Fruit fly (Drosophila melanogaster) whole organism, embryonic: ENCODE data around the gene Pld3.

Source experiments
- ATbp ChIP-seq: fragments of 200-800 bp; sonication (Bioruptor generic); optimal IDR thresholded peaks from 2 replicates; lab custom pipeline; 2017; ENCODE audit warnings: missing biosample characterization, mild to moderate bottlenecking, missing genetic modification characterization, missing genetic modification reagents
- B-H2 ChIP-seq: fragments of 200-800 bp; sonication (Bioruptor generic); optimal IDR thresholded peaks from 2 replicates; lab custom pipeline; 2018; ENCODE audit warnings: missing biosample characterization, mild to moderate bottlenecking, missing genetic modification characterization
- BEAF-32 ChIP-seq: fragments of 200-800 bp; sonication (Bioruptor generic); optimal IDR thresholded peaks from 3 replicates; lab custom pipeline; 2017; ENCODE audit warnings: missing biosample characterization, missing genetic modification characterization, mild to moderate bottlenecking, moderate library complexity, missing genetic modification reagents
- Bdp1 ChIP-seq: fragments of 200-800 bp; sonication (Bioruptor generic); optimal IDR thresholded peaks from 3 replicates; lab custom pipeline; 2016; ENCODE audit warnings: missing biosample characterization, missing genetic modification characterization
- CG10543 ChIP-seq: fragments of 200-800 bp; sonication (Bioruptor generic); optimal IDR thresholded peaks from 3 replicates; lab custom pipeline; 2017; ENCODE audit warnings: missing biosample characterization, mild to moderate bottlenecking, missing genetic modification characterization, moderate library complexity
- CG12219 ChIP-seq: fragments of 200-800 bp; sonication (Bioruptor generic); optimal IDR thresholded peaks from 3 replicates; lab custom pipeline; 2018; ENCODE audit warnings: missing biosample characterization, mild to moderate bottlenecking, missing genetic modification characterization
- CG12391 ChIP-seq: fragments of 200-800 bp; sonication (Bioruptor generic); optimal IDR thresholded peaks from 3 replicates; lab custom pipeline; 2018; ENCODE audit warnings: missing biosample characterization, mild to moderate bottlenecking, missing genetic modification characterization, moderate library complexity
- CG13424 ChIP-seq: fragments of 200-800 bp; sonication (Bioruptor generic); optimal IDR thresholded peaks from 2 replicates; lab custom pipeline; 2019; ENCODE audit warnings: missing biosample characterization, mild to moderate bottlenecking, missing genetic modification characterization, moderate library complexity
- CG15514 ChIP-seq: fragments of 200-800 bp; sonication (Bioruptor generic); optimal IDR thresholded peaks from 3 replicates; lab custom pipeline; 2017; ENCODE audit warnings: missing biosample characterization, missing genetic modification characterization, mild to moderate bottlenecking, moderate library complexity, missing genetic modification reagents
- CG16863 ChIP-seq: fragments of 200-800 bp; sonication (Bioruptor generic); optimal IDR thresholded peaks from 3 replicates; lab custom pipeline; 2016; ENCODE audit warnings: missing biosample characterization, missing genetic modification characterization
- CG17568 ChIP-seq: fragments of 200-800 bp; sonication (Bioruptor generic); optimal IDR thresholded peaks from 2 replicates; lab custom pipeline; 2018; ENCODE audit warnings: missing biosample characterization, mild to moderate bottlenecking, missing genetic modification characterization, moderate library complexity
- CG3163 ChIP-seq: fragments of 200-800 bp; sonication (Bioruptor generic); optimal IDR thresholded peaks from 3 replicates; lab custom pipeline; 2016; ENCODE audit warnings: missing biosample characterization, missing genetic modification characterization
- CG4328 ChIP-seq: fragments of 200-800 bp; sonication (Bioruptor generic); optimal IDR thresholded peaks from 3 replicates; lab custom pipeline; 2017; ENCODE audit warnings: missing biosample characterization, missing genetic modification reagents, missing genetic modification characterization
- CG4424 ChIP-seq: fragments of 200-800 bp; sonication (Bioruptor generic); optimal IDR thresholded peaks from 3 replicates; lab custom pipeline; 2016; ENCODE audit warnings: missing biosample characterization, missing genetic modification characterization
- CG9437 ChIP-seq: fragments of 200-800 bp; sonication (Bioruptor generic); optimal IDR thresholded peaks from 2 replicates; lab custom pipeline; 2018; ENCODE audit warnings: missing biosample characterization, mild to moderate bottlenecking, missing genetic modification characterization
- D ChIP-seq, 2 experiments: fragments of 200-800 bp in 1 of 2; fragments of >200 bp in 1 of 2; sonication (Bioruptor generic) in 1 of 2; optimal IDR thresholded peaks; 2 replicates in 1 of 2; 3 replicates in 1 of 2; lab custom pipeline; 2017; ENCODE audit warnings: mild to moderate bottlenecking in 1 of 2, missing biosample characterization in 1 of 2, missing genetic modification characterization in 1 of 2, missing genetic modification reagents in 1 of 2
- Dad ChIP-seq: fragments of 200-800 bp; sonication (Bioruptor generic); optimal IDR thresholded peaks from 3 replicates; lab custom pipeline; 2016; ENCODE audit warnings: missing biosample characterization, missing genetic modification characterization
- Dbx ChIP-seq: fragments of 200-800 bp; sonication (Bioruptor generic); IDR thresholded peaks from 3 replicates; pipeline ENCODE4 v1.3.6; 2022; ENCODE audit warnings: missing biosample characterization, missing genetic modification characterization
- Dref ChIP-seq: fragments of 200-800 bp; sonication (Bioruptor generic); IDR thresholded peaks from 2 replicates; pipeline ENCODE4 v1.3.6; 2022; ENCODE audit warnings: missing biosample characterization, missing genetic modification characterization
- Fer1 ChIP-seq: fragments of 200-800 bp; sonication (Bioruptor generic); optimal IDR thresholded peaks from 2 replicates; lab custom pipeline; 2017; ENCODE audit warnings: missing biosample characterization, mild to moderate bottlenecking, missing genetic modification characterization
- HLH3B ChIP-seq: fragments of 200-800 bp; sonication (Bioruptor generic); IDR thresholded peaks from 2 replicates; pipeline ENCODE4 v1.3.6; 2022; ENCODE audit warnings: missing biosample characterization, missing genetic modification characterization
- HLHmδ ChIP-seq: fragments of 200-800 bp; sonication (Bioruptor generic); optimal IDR thresholded peaks from 2 replicates; lab custom pipeline; 2018; ENCODE audit warnings: missing biosample characterization, mild to moderate bottlenecking, missing genetic modification characterization, moderate library complexity
- Hmr ChIP-seq: fragments of 200-800 bp; sonication (Bioruptor generic); optimal IDR thresholded peaks from 3 replicates; lab custom pipeline; 2017; ENCODE audit warnings: mild to moderate bottlenecking, missing biosample characterization, missing genetic modification reagents, missing genetic modification characterization
- Hr39 ChIP-seq: fragments of >200 bp; optimal IDR thresholded peaks from 2 replicates; lab custom pipeline; 2017
- NfI ChIP-seq: fragments of 200-800 bp; sonication (Bioruptor generic); optimal IDR thresholded peaks from 3 replicates; lab custom pipeline; 2018; ENCODE audit warnings: missing biosample characterization, mild to moderate bottlenecking, missing genetic modification characterization, moderate library complexity
- Oli ChIP-seq: fragments of 200-800 bp; sonication (Bioruptor generic); optimal IDR thresholded peaks from 2 replicates; lab custom pipeline; 2018; ENCODE audit warnings: missing biosample characterization, mild to moderate bottlenecking, missing genetic modification characterization, moderate library complexity
- Rfx ChIP-seq: fragments of 200-800 bp; sonication (Bioruptor generic); IDR thresholded peaks from 2 replicates; pipeline ENCODE4 v1.3.6; 2022; ENCODE audit warnings: missing biosample characterization, missing genetic modification characterization
- Usf ChIP-seq: fragments of 200-800 bp; sonication (Bioruptor generic); optimal IDR thresholded peaks from 2 replicates; lab custom pipeline; 2017; ENCODE audit warnings: missing genotype, missing biosample characterization, missing genetic modification characterization
- Vsx1 ChIP-seq: fragments of 200-800 bp; sonication (Bioruptor generic); optimal IDR thresholded peaks from 2 replicates; lab custom pipeline; 2017; ENCODE audit warnings: missing biosample characterization, mild to moderate bottlenecking, missing genetic modification characterization, missing genetic modification reagents
- ab ChIP-seq: fragments of 200-800 bp; sonication (Bioruptor generic); optimal IDR thresholded peaks from 2 replicates; lab custom pipeline; 2016; ENCODE audit warnings: missing biosample characterization, missing genetic modification characterization
- al ChIP-seq: fragments of 200-800 bp; sonication (Bioruptor generic); IDR thresholded peaks from 2 replicates; pipeline ENCODE4 v1.3.6; 2022; ENCODE audit warnings: missing biosample characterization, missing genetic modification characterization
- amos ChIP-seq: fragments of 200-800 bp; sonication (Bioruptor generic); IDR thresholded peaks from 2 replicates; pipeline ENCODE4 v1.3.6; 2022; ENCODE audit warnings: missing biosample characterization, missing genetic modification characterization; ENCODE audit not compliant: partially characterized antibody
- bbx ChIP-seq: fragments of 200-800 bp; sonication (Bioruptor generic); IDR thresholded peaks from 2 replicates; pipeline ENCODE4 v1.3.6; 2022; ENCODE audit warnings: missing biosample characterization, missing genetic modification characterization; ENCODE audit not compliant: partially characterized antibody
- cg ChIP-seq: fragments of 200-800 bp; sonication (Bioruptor generic); optimal IDR thresholded peaks from 3 replicates; lab custom pipeline; 2019; ENCODE audit warnings: missing biosample characterization, mild to moderate bottlenecking, missing genetic modification characterization, moderate library complexity
- chinmo ChIP-seq: fragments of 200-800 bp; sonication (Bioruptor generic); IDR thresholded peaks from 4 replicates; pipeline ENCODE4 v1.3.6; 2022; ENCODE audit warnings: missing biosample characterization, missing genetic modification characterization; ENCODE audit not compliant: partially characterized antibody
- dan ChIP-seq: fragments of 200-800 bp; sonication (Bioruptor generic); IDR thresholded peaks from 2 replicates; pipeline ENCODE4 v1.3.6; 2022; ENCODE audit warnings: missing biosample characterization, missing genetic modification characterization
- dm ChIP-seq: fragments of 200-800 bp; sonication (Bioruptor generic); optimal IDR thresholded peaks from 3 replicates; lab custom pipeline; 2016; ENCODE audit warnings: missing biosample characterization, missing genetic modification characterization
- emc ChIP-seq: fragments of 200-800 bp; sonication (Bioruptor generic); optimal IDR thresholded peaks from 2 replicates; lab custom pipeline; 2016; ENCODE audit warnings: missing biosample characterization, missing genetic modification characterization
- fru ChIP-seq: fragments of >200 bp; optimal IDR thresholded peaks from 2 replicates; lab custom pipeline; 2017
- kay ChIP-seq: fragments of 200-800 bp; sonication (Bioruptor generic); optimal IDR thresholded peaks from 2 replicates; lab custom pipeline; 2016; ENCODE audit warnings: missing biosample characterization, missing genetic modification characterization
- mirr ChIP-seq: fragments of 200-800 bp; sonication (Bioruptor generic); optimal IDR thresholded peaks from 3 replicates; lab custom pipeline; 2018; ENCODE audit warnings: missing biosample characterization, mild to moderate bottlenecking, missing genetic modification characterization
- nerfin-1 ChIP-seq: fragments of 200-800 bp; sonication (Bioruptor generic); optimal IDR thresholded peaks from 3 replicates; lab custom pipeline; 2019; ENCODE audit warnings: missing biosample characterization, mild to moderate bottlenecking, missing genetic modification characterization, moderate library complexity
- nerfin-2 ChIP-seq: fragments of 200-800 bp; sonication (Bioruptor generic); IDR thresholded peaks from 2 replicates; pipeline ENCODE4 v1.3.6; 2022; ENCODE audit warnings: missing biosample characterization, missing genetic modification characterization; ENCODE audit not compliant: partially characterized antibody
- oc ChIP-seq: fragments of 200-800 bp; sonication (Bioruptor generic); optimal IDR thresholded peaks from 2 replicates; lab custom pipeline; 2018; ENCODE audit warnings: missing biosample characterization, mild to moderate bottlenecking, missing genetic modification characterization, moderate library complexity
- repo ChIP-seq: fragments of 200-800 bp; sonication (Bioruptor generic); optimal IDR thresholded peaks from 2 replicates; lab custom pipeline; 2016; ENCODE audit warnings: missing biosample characterization, missing genetic modification characterization
- sens-2 ChIP-seq: fragments of 200-800 bp; sonication (Bioruptor generic); IDR thresholded peaks from 2 replicates; pipeline ENCODE4 v1.3.6; 2022; ENCODE audit warnings: missing biosample characterization, missing genetic modification characterization
- sisA ChIP-seq: fragments of 200-800 bp; sonication (Bioruptor generic); IDR thresholded peaks from 2 replicates; pipeline ENCODE4 v1.3.6; 2022; ENCODE audit warnings: missing biosample characterization, missing genetic modification characterization
- so ChIP-seq: fragments of 200-800 bp; sonication (Bioruptor generic); IDR thresholded peaks from 3 replicates; pipeline ENCODE4 v1.3.6; 2022; ENCODE audit warnings: missing biosample characterization, missing genetic modification characterization
- trem ChIP-seq: fragments of 200-800 bp; optimal IDR thresholded peaks from 3 replicates; lab custom pipeline; 2019; ENCODE audit warnings: missing biosample characterization, mild to moderate bottlenecking, missing genetic modification characterization, moderate library complexity
- zen ChIP-seq: fragments of 200-800 bp; sonication (Bioruptor generic); optimal IDR thresholded peaks from 3 replicates; lab custom pipeline; 2018; ENCODE audit warnings: missing biosample characterization, mild to moderate bottlenecking, missing genetic modification characterization, moderate library complexity

Gene Pld3

DNA sequence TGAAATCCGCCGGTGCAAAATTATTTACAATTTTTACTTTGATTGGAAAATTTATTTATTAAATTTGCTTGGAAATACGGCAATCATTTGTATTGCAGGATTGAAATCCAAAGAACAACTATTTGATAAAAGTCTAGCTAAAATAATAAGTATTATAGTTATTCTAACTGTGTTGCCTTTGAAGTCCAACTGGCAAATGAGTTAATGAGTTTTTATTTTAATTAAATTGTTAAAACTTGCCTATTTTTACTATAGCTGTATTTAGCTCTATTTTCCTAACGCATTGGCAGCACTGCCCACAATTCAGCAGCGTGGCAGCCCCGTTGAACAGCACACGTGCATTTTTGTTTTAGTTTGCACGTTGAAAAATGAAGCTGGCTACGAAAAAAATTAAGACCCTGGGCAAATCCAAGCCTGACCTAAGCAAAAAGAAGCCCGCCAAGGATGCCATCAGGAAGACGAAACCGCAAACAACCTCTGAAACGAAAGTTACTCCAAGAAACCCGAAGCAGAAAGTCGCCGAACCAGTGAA, 4.7 kb downstream of the Pld3 start, which contains the start of gene Noc2 (continued):
- TF ChIP-seq CG12391 (tag; lab: Kevin White, UChicago) (peak; percentile 60), nerfin-2 (GFP tag; lab: Robert Waterston, UW) (no peak), Rfx (GFP tag; lab: Robert Waterston, UW) (peak; percentile 68; the same call in 1 of the 2 replicates), Fer1 (GFP tag; lab: Kevin White, UChicago) (peak; percentile 4), CG4424 (GFP tag; lab: Kevin White, UChicago) (peak; percentile 56), Hr39 (lab: Kevin White, UChicago) (no peak), CG15514 (GFP tag; lab: Kevin White, UChicago) (peak; percentile 37), Hmr (peak; percentile 25), D (optimal IDR thresholded peaks at IDR 0.05; lab: Kevin White, UChicago) (no peak), D (GFP tag; optimal IDR thresholded peaks at IDR 0.05; lab: Kevin White, UChicago) (peak; percentile 29), oc (no peak), bbx (GFP tag; lab: Robert Waterston, UW) (no peak), al (GFP tag; lab: Robert Waterston, UW) (peak; percentile 46; the same call in 1 of the 2 replicates), kay (GFP tag; lab: Kevin White, UChicago) (no peak), HLHmδ (GFP tag; lab: Kevin White, UChicago) (no peak), CG10543 (GFP tag; lab: Kevin White, UChicago) (peak; percentile 45), so (no peak), nerfin-1 (tag; lab: Kevin White, UChicago) (no peak), CG17568 (GFP tag; lab: Kevin White, UChicago) (no peak), B-H2 (GFP tag; lab: Kevin White, UChicago) (peak; percentile 7), NfI (peak; percentile 47), Bdp1 (GFP tag; lab: Kevin White, UChicago) (peak; percentile 25), fru (lab: Kevin White, UChicago) (no peak), sens-2 (no peak), dm (GFP tag; lab: Kevin White, UChicago) (peak; percentile 96), trem (tag; lab: Kevin White, UChicago) (peak; percentile 92), CG4328 (GFP tag; lab: Kevin White, UChicago) (peak; percentile 58), chinmo (GFP tag; lab: Robert Waterston, UW) (no peak), amos (GFP tag; lab: Robert Waterston, UW) (peak; percentile 4; the same call in 1 of the 2 replicates), Usf (GFP tag; lab: Kevin White, UChicago) (peak; percentile 24), ATbp (GFP tag; lab: Kevin White, UChicago) (no peak), CG13424 (tag; lab: Kevin White, UChicago) (peak; percentile 64), sisA (GFP tag; lab: Robert Waterston, UW) (peak; percentile 64), Dref (GFP tag; lab: Robert Waterston, UW) (peak; percentile 50), Dad (GFP tag; lab: Kevin White, UChicago) (no peak), CG16863 (GFP tag; lab: Kevin White, UChicago) (no peak), BEAF-32 (GFP tag; lab: Kevin White, UChicago) (peak; percentile 23), zen (tag; lab: Kevin White, UChicago) (peak; percentile 6), ab (GFP tag; lab: Kevin White, UChicago) (no peak), CG12219 (GFP tag; lab: Kevin White, UChicago) (no peak), CG3163 (GFP tag; lab: Kevin White, UChicago) (no peak), HLH3B (GFP tag; lab: Robert Waterston, UW) (0 out of 2 replicates have a peak, but pooled peaks have one; percentile 19), Vsx1 (GFP tag; lab: Kevin White, UChicago) (no peak), dan (GFP tag; lab: Robert Waterston, UW) (no peak), Dbx (GFP tag; lab: Robert Waterston, UW) (0 out of 3 replicates have a peak, but pooled peaks have one; percentile 44), mirr (GFP tag; lab: Kevin White, UChicago) (no peak), repo (GFP tag; lab: Kevin White, UChicago) (no peak), CG9437 (GFP tag; lab: Kevin White, UChicago) (peak; percentile 14), emc (no peak), cg (GFP tag; lab: Kevin White, UChicago) (no peak), Oli (tag; lab: Kevin White, UChicago) (peak; percentile 14)
